Fruit fly (Drosophila melanogaster) whole organism, wandering third instar larva: ENCODE data around the gene CG5895.

Experiments
- Abd-B ChIP-seq: fragments of >200 bp; optimal IDR thresholded peaks from 2 replicates; lab custom pipeline; 2017; ENCODE audit warnings: missing biosample characterization, missing genetic modification characterization
- CG32264 ChIP-seq: fragments of 200-800 bp; sonication (Bioruptor generic); optimal IDR thresholded peaks from 2 replicates; lab custom pipeline; 2016; ENCODE audit warnings: missing biosample characterization, missing genetic modification characterization
- CG9705 ChIP-seq: fragments of 200-800 bp; sonication (Bioruptor generic); optimal IDR thresholded peaks from 2 replicates; lab custom pipeline; 2018; ENCODE audit warnings: missing biosample characterization, mild to moderate bottlenecking, missing genetic modification characterization
- CrebA ChIP-seq: fragments of 200-800 bp; sonication (Bioruptor generic); optimal IDR thresholded peaks from 2 replicates; lab custom pipeline; 2016; ENCODE audit warnings: missing biosample characterization, mild to moderate bottlenecking, missing genetic modification characterization, borderline replicate concordance
- Dfd ChIP-seq: fragments of >200 bp; optimal IDR thresholded peaks from 2 replicates; lab custom pipeline; 2017; ENCODE audit warnings: missing biosample characterization, missing genetic modification characterization
- Dif ChIP-seq: fragments of 200-275, 200-300 bp; sonication (Bioruptor generic); optimal IDR thresholded peaks from 2 replicates; lab custom pipeline; 2018; ENCODE audit warnings: missing biosample characterization, missing genetic modification characterization; ENCODE audit not compliant: partially characterized antibody
- GATAd ChIP-seq: sonication (Bioruptor generic); optimal IDR thresholded peaks from 2 replicates; lab custom pipeline; 2016; ENCODE audit warnings: missing biosample characterization, missing genetic modification characterization
- HLH106 ChIP-seq: fragments of 200-800 bp; optimal IDR thresholded peaks from 3 replicates; lab custom pipeline; 2019; ENCODE audit warnings: missing biosample characterization, mild to moderate bottlenecking, missing genetic modification characterization, moderate library complexity
- Hnf4 ChIP-seq: fragments of 200-800 bp; sonication (Bioruptor generic); optimal IDR thresholded peaks from 2 replicates; lab custom pipeline; 2016; ENCODE audit warnings: missing biosample characterization, mild to moderate bottlenecking, missing genetic modification characterization
- Hr78 ChIP-seq: fragments of >200 bp; optimal IDR thresholded peaks from 2 replicates; lab custom pipeline; 2017; ENCODE audit warnings: missing biosample characterization, missing genetic modification characterization
- Hr83 ChIP-seq: fragments of 200-300 bp; sonication (Bioruptor generic); optimal IDR thresholded peaks from 2 replicates; lab custom pipeline; 2016; ENCODE audit warnings: missing biosample characterization, mild to moderate bottlenecking, missing genetic modification characterization, moderate library complexity; ENCODE audit not compliant: poor library complexity, severe bottlenecking
- Jra ChIP-seq: sonication (Bioruptor generic); optimal IDR thresholded peaks from 2 replicates; lab custom pipeline; 2016; ENCODE audit warnings: missing biosample characterization, missing genetic modification characterization
- Mio ChIP-seq: sonication (Bioruptor generic); optimal IDR thresholded peaks from 2 replicates; lab custom pipeline; 2016; ENCODE audit warnings: missing biosample characterization, missing genetic modification characterization
- Myc ChIP-seq: fragments of >200 bp; optimal IDR thresholded peaks from 2 replicates; lab custom pipeline; 2017
- N ChIP-seq: fragments of >200 bp; optimal IDR thresholded peaks from 2 replicates; lab custom pipeline; 2018; ENCODE audit warnings: missing biosample characterization, missing external identifiers, missing genetic modification characterization
- OdsH ChIP-seq: fragments of 200-800 bp; sonication (Bioruptor generic); optimal IDR thresholded peaks from 2 replicates; lab custom pipeline; 2016; ENCODE audit warnings: missing biosample characterization, mild to moderate bottlenecking, missing genetic modification characterization
- Rel ChIP-seq, 2 experiments: fragments of 200-800 bp; sonication (Bioruptor generic) in 1 of 2; optimal IDR thresholded peaks; 2 replicates in 1 of 2; 3 replicates in 1 of 2; lab custom pipeline; 2016 to 2019; ENCODE audit warnings: mild to moderate bottlenecking in 2 of 2, missing biosample characterization in 2 of 2, missing genetic modification characterization in 2 of 2, moderate library complexity in 1 of 2
- Sp1 ChIP-seq: fragments of 200-800 bp; sonication (Bioruptor generic); optimal IDR thresholded peaks from 3 replicates; lab custom pipeline; 2019; ENCODE audit warnings: missing biosample characterization, mild to moderate bottlenecking, missing genetic modification characterization, moderate library complexity
- Vsx2 ChIP-seq: fragments of 200-300, 225-300 bp; sonication (Bioruptor generic); optimal IDR thresholded peaks from 2 replicates; lab custom pipeline; 2018; ENCODE audit warnings: missing biosample characterization, missing genetic modification characterization; ENCODE audit not compliant: partially characterized antibody
- br ChIP-seq: fragments of 200-800 bp; sonication (Bioruptor generic); optimal IDR thresholded peaks from 2 replicates; lab custom pipeline; 2016; ENCODE audit warnings: missing biosample characterization, missing genetic modification characterization
- brk ChIP-seq: fragments of 200-800 bp; sonication (Bioruptor generic); optimal IDR thresholded peaks from 2 replicates; lab custom pipeline; 2016; ENCODE audit warnings: missing biosample characterization, mild to moderate bottlenecking, missing genetic modification characterization
- dl ChIP-seq, 2 experiments: fragments of 175-275, 200-275 bp in 1 of 2; fragments of 200-275 bp in 1 of 2; sonication (Bioruptor generic); optimal IDR thresholded peaks; lab custom pipeline; 2018; ENCODE audit warnings: mild to moderate bottlenecking in 2 of 2, missing biosample characterization in 2 of 2, missing genetic modification characterization in 2 of 2, moderate library complexity in 2 of 2; ENCODE audit not compliant: partially characterized antibody in 2 of 2, insufficient read depth in 1 of 2
- dmrt93B ChIP-seq: fragments of 200-800 bp; sonication (Bioruptor generic); optimal IDR thresholded peaks from 2 replicates; lab custom pipeline; 2018; ENCODE audit warnings: missing biosample characterization, mild to moderate bottlenecking, missing genetic modification characterization
- dsf ChIP-seq: sonication (Bioruptor generic); optimal IDR thresholded peaks from 2 replicates; lab custom pipeline; 2016; ENCODE audit warnings: missing biosample characterization, missing genetic modification characterization, borderline replicate concordance
- ey ChIP-seq: fragments of 200-800 bp; sonication (Bioruptor generic); optimal IDR thresholded peaks from 2 replicates; lab custom pipeline; 2016; ENCODE audit warnings: missing biosample characterization, missing genetic modification characterization
- foxo ChIP-seq, 2 experiments: fragments of 200-800 bp; sonication (Bioruptor generic); optimal IDR thresholded peaks; 2 replicates in 1 of 2; 3 replicates in 1 of 2; lab custom pipeline; 2016 to 2017; ENCODE audit warnings: missing biosample characterization in 2 of 2, missing genetic modification characterization in 2 of 2
- fru ChIP-seq: fragments of 200-800 bp; sonication (Bioruptor generic); optimal IDR thresholded peaks from 3 replicates; lab custom pipeline; 2016; ENCODE audit warnings: missing biosample characterization, mild to moderate bottlenecking, missing genetic modification characterization
- h ChIP-seq: fragments of 200-800 bp; sonication (Bioruptor generic); optimal IDR thresholded peaks from 3 replicates; lab custom pipeline; 2016; ENCODE audit warnings: missing biosample characterization, mild to moderate bottlenecking, missing genetic modification characterization
- jim ChIP-seq: fragments of 175-275, 200-325 bp; sonication (Bioruptor generic); optimal IDR thresholded peaks from 2 replicates; lab custom pipeline; 2016; ENCODE audit warnings: missing biosample characterization, mild to moderate bottlenecking, missing genetic modification characterization
- lola ChIP-seq: fragments of >200 bp; optimal IDR thresholded peaks from 2 replicates; lab custom pipeline; 2017; ENCODE audit warnings: missing biosample characterization, missing genetic modification characterization
- pan ChIP-seq: fragments of >200 bp; optimal IDR thresholded peaks from 2 replicates; lab custom pipeline; 2017
- psq ChIP-seq: fragments of 200-800 bp; sonication (Bioruptor generic); optimal IDR thresholded peaks from 3 replicates; lab custom pipeline; 2017; ENCODE audit warnings: missing biosample characterization, mild to moderate bottlenecking, missing genetic modification characterization, moderate library complexity
- rgr ChIP-seq: fragments of 200-800 bp; sonication (Bioruptor generic); optimal IDR thresholded peaks from 3 replicates; lab custom pipeline; 2016; ENCODE audit warnings: missing biosample characterization, mild to moderate bottlenecking, missing genetic modification characterization
- sage ChIP-seq: fragments of 200-800 bp; sonication (Bioruptor generic); optimal IDR thresholded peaks from 2 replicates; lab custom pipeline; 2016; ENCODE audit warnings: missing biosample characterization, mild to moderate bottlenecking, missing genetic modification characterization
- sv ChIP-seq: fragments of 200-800 bp; sonication (Bioruptor generic); optimal IDR thresholded peaks from 3 replicates; lab custom pipeline; 2016; ENCODE audit warnings: missing biosample characterization, missing genetic modification characterization
- tai ChIP-seq: sonication (Bioruptor generic); optimal IDR thresholded peaks from 2 replicates; lab custom pipeline; 2016; ENCODE audit warnings: missing biosample characterization, missing genetic modification characterization
- usp ChIP-seq: fragments of >200 bp; optimal IDR thresholded peaks from 2 replicates; lab custom pipeline; 2017; ENCODE audit warnings: missing biosample characterization, missing genetic modification characterization
- woc ChIP-seq: sonication (Bioruptor generic); optimal IDR thresholded peaks from 2 replicates; lab custom pipeline; 2016; ENCODE audit warnings: missing biosample characterization, mild to moderate bottlenecking, missing genetic modification characterization

The CG5895 gene

dm6 chr3L:16037690-16038332 is 2.5 kb downstream of the CG5895 start:
- TF ChIP-seq Hr83 (GFP tag; lab: Kevin White, UChicago): no peak
- TF ChIP-seq CG9705 (GFP tag; lab: Kevin White, UChicago): no peak
- no peak for TF ChIP-seq lola (GFP tag; lab: Kevin White, UChicago)
- TF ChIP-seq sv (GFP tag; lab: Kevin White, UChicago): no peak
- peak; percentile 9 for TF ChIP-seq brk (GFP tag; lab: Kevin White, UChicago)
- TF ChIP-seq Rel (GFP tag; optimal IDR thresholded peaks at IDR 0.05; lab: Kevin White, UChicago): peak; percentile 41
- TF ChIP-seq Rel (tag; optimal IDR thresholded peaks at IDR 0.05; lab: Kevin White, UChicago): peak; percentile 38
- peak; percentile 5 for TF ChIP-seq tai (GFP tag; lab: Kevin White, UChicago)
- no peak for TF ChIP-seq Vsx2 (GFP tag; lab: Kevin White, UChicago)
- peak in 1 of 2 experiments; percentile 72 for TF ChIP-seq foxo (GFP tag; optimal IDR thresholded peaks at IDR 0.05; lab: Kevin White, UChicago)
- no peak for TF ChIP-seq Hr78 (GFP tag; lab: Kevin White, UChicago)
- TF ChIP-seq woc (GFP tag; lab: Kevin White, UChicago): peak; percentile 13
- TF ChIP-seq N (GFP tag; lab: Kevin White, UChicago): no peak
- no peak for TF ChIP-seq GATAd (GFP tag; lab: Kevin White, UChicago)
- TF ChIP-seq sage (GFP tag; lab: Kevin White, UChicago): no peak
- TF ChIP-seq br: peak; percentile 46
- peak; percentile 29 for TF ChIP-seq Hnf4 (GFP tag; lab: Kevin White, UChicago)
- TF ChIP-seq pan (lab: Kevin White, UChicago): no peak
- peak; percentile 5 for TF ChIP-seq CrebA (GFP tag; lab: Kevin White, UChicago)
- peak; percentile 14 for TF ChIP-seq psq (GFP tag; lab: Kevin White, UChicago)
- no peak for TF ChIP-seq usp (GFP tag; lab: Kevin White, UChicago)
- no peak for TF ChIP-seq Myc (lab: Kevin White, UChicago)
- no peak for TF ChIP-seq CG32264 (GFP tag; lab: Kevin White, UChicago)
- TF ChIP-seq Sp1: peak; percentile 49
- peak; percentile 64 for TF ChIP-seq h (GFP tag; lab: Kevin White, UChicago)
- peak; percentile 57 for TF ChIP-seq ey (GFP tag; lab: Kevin White, UChicago)
- TF ChIP-seq dsf: no peak
- TF ChIP-seq fru (GFP tag; lab: Kevin White, UChicago): no peak
- peak; percentile 49 for TF ChIP-seq rgr
- TF ChIP-seq dl (GFP tag; optimal IDR thresholded peaks at IDR 0.05; lab: Kevin White, UChicago; ENCODE audit: insufficient read depth in 1 of 2, partially characterized antibody in 2 of 2): peak in 1 of 2 experiments; percentile 24
- TF ChIP-seq Dif (GFP tag; lab: Kevin White, UChicago): no peak
- peak; percentile 52 for TF ChIP-seq HLH106
- no peak for TF ChIP-seq Mio (GFP tag; lab: Kevin White, UChicago)
- peak; percentile 44 for TF ChIP-seq Jra
- TF ChIP-seq jim (GFP tag; lab: Kevin White, UChicago): no peak
- TF ChIP-seq Abd-B: no peak
- no peak for TF ChIP-seq Dfd (GFP tag; lab: Kevin White, UChicago)
- no peak for TF ChIP-seq dmrt93B
- peak; percentile 47 for TF ChIP-seq OdsH

dm6 chr3L:16039063-16039462 is 3.8 kb downstream of the CG5895 start:
- TF ChIP-seq psq (GFP tag; lab: Kevin White, UChicago) (no peak), lola (GFP tag; lab: Kevin White, UChicago) (no peak), br (no peak), Hr78 (GFP tag; lab: Kevin White, UChicago) (no peak)
